Fruit fly (Drosophila melanogaster): ENCODE data around the gene Fkbp39.
A peak's percentile ranks its signal among the peaks of the same experiment; 100 is the strongest.

Fkbp39 gene

DNA sequence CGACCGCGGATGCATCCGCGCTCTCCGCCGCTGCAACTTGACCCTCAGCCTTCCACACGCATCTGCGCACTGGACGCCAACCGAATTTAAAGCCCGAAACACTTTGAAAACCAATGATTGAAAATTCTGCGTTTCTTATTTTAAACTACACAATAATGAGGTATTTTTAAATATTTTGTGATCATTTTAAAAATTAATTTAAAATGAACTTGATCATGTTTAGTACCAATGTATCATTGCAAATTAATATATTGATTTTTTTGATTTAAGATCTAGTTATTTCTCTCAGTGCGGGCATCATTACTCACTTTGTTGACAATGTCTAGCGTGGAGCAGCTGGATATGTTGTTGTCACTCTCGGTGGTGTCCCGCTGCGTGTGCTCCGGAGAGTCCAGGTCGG is 33.9 kb upstream of the Fkbp39 start (continued):
- TF ChIP-seq CG17385 (GFP tag; optimal IDR thresholded peaks at IDR 0.05) (no peak), unpg (GFP tag; optimal IDR thresholded peaks at IDR 0.05) (peak; percentile 74), Dref (GFP tag; IDR thresholded peaks at IDR 0.05) (no peak), CG17829 (tag; optimal IDR thresholded peaks at IDR 0.05) (peak; percentile 40), HmgZ (tag; optimal IDR thresholded peaks at IDR 0.05) (peak; percentile 29), CG34422 (GFP tag; IDR thresholded peaks at IDR 0.05) (no peak), unc-4 (GFP tag; IDR thresholded peaks at IDR 0.05; ENCODE audit: partially characterized antibody) (no peak), CHES-1-like (GFP tag; optimal IDR thresholded peaks at IDR 0.05) (no peak), CG1832 (GFP tag; optimal IDR thresholded peaks at IDR 0.05) (no peak), TFAM (GFP tag; optimal IDR thresholded peaks at IDR 0.05) (no peak), Ets65A (GFP tag) (peak; percentile 68), CG10462 (GFP tag; optimal IDR thresholded peaks at IDR 0.05) (no peak), Oaz (GFP tag; IDR thresholded peaks at IDR 0.05) (no peak), dmrt99B (tag; optimal IDR thresholded peaks at IDR 0.05) (no peak), CG9609 (GFP tag; optimal IDR thresholded peaks at IDR 0.05) (no peak), dati (GFP tag; IDR thresholded peaks at IDR 0.05) (no peak), CG31224 (GFP tag; IDR thresholded peaks at IDR 0.05) (no peak), CG18599 (GFP tag; optimal IDR thresholded peaks at IDR 0.05) (no peak), CG15601 (tag; optimal IDR thresholded peaks at IDR 0.05) (no peak), vvl (GFP tag; IDR thresholded peaks at IDR 0.05) (peak; percentile 77), CG43689 (GFP tag; IDR thresholded peaks at IDR 0.05) (no peak), Rfx (GFP tag; IDR thresholded peaks at IDR 0.05) (peak; percentile 39), emc (GFP tag; optimal IDR thresholded peaks at IDR 0.05) (no peak), CG3065 (GFP tag; optimal IDR thresholded peaks at IDR 0.05) (no peak), Doc2 (GFP tag; IDR thresholded peaks at IDR 0.05) (no peak), psq (GFP tag; optimal IDR thresholded peaks at IDR 0.05) (no peak), stwl (tag; optimal IDR thresholded peaks at IDR 0.05) (no peak), CG33213 (GFP tag; optimal IDR thresholded peaks at IDR 0.05) (no peak), Ada2b (GFP tag; IDR thresholded peaks at IDR 0.05) (peak; percentile 20; the same call in 1 of the 2 replicates), CG1024 (GFP tag; IDR thresholded peaks at IDR 0.05) (no peak), CG13624 (GFP tag; optimal IDR thresholded peaks at IDR 0.05) (no peak), CG15514 (GFP tag; optimal IDR thresholded peaks at IDR 0.05) (no peak), CG11560 (tag; IDR thresholded peaks at IDR 0.05) (no peak), CG9932 (GFP tag; IDR thresholded peaks at IDR 0.05) (no peak), Taf1 (GFP tag; IDR thresholded peaks at IDR 0.05) (no peak), CG1647 (GFP tag; optimal IDR thresholded peaks at IDR 0.05) (no peak), CG12155 (GFP tag; optimal IDR thresholded peaks at IDR 0.05) (no peak), CTCF (GFP tag; optimal IDR thresholded peaks at IDR 0.05) (no peak), corto (GFP tag; optimal IDR thresholded peaks at IDR 0.05) (no peak), CG11398 (GFP tag; optimal IDR thresholded peaks at IDR 0.05) (no peak), schlank (tag; optimal IDR thresholded peaks at IDR 0.05) (no peak), Blimp-1 (GFP tag; optimal IDR thresholded peaks at IDR 0.05) (no peak), tio (GFP tag; optimal IDR thresholded peaks at IDR 0.05) (no peak), CG2712 (tag; optimal IDR thresholded peaks at IDR 0.05) (peak; percentile 45), CG12236 (GFP tag; optimal IDR thresholded peaks at IDR 0.05) (no peak), Dp (GFP tag; optimal IDR thresholded peaks at IDR 0.05) (no peak), p53 (GFP tag; optimal IDR thresholded peaks at IDR 0.05) (no peak), CG18262 (tag; optimal IDR thresholded peaks at IDR 0.05) (peak; percentile 47), CG14965 (GFP tag; optimal IDR thresholded peaks at IDR 0.05; ENCODE audit: borderline replicate concordance) (no peak), gsb (GFP tag; IDR thresholded peaks at IDR 0.05) (no peak), Deaf1 (tag; optimal IDR thresholded peaks at IDR 0.05) (no peak), zf30C (GFP tag; optimal IDR thresholded peaks at IDR 0.05) (peak; percentile 56), CG15696 (tag; optimal IDR thresholded peaks at IDR 0.05) (no peak)

All from whole organism, embryonic.